Worm (Caenorhabditis elegans): Measurements from ENCODE around the gene tsp-11.

Gene tsp-11

DNA sequence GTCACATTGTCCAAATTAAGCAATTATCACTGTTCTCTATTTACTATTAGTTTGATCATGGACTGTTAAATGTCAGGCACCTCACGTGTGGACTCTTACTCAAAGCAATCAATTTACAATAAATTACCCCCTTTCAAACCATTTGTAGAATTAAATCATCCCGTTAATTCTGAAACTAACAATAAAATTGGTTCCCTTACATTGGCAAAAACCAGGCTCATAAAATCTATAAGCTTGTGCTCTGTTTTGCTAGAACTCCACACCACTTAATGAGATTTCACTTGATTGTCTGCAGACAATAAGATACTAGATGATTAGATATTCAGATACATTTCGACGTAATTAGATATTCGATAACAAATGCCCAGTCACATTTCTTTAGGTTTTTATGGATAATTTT lies 7.1 kb downstream of the tsp-11 start:
- TF ChIP-seq hlh-6 (tag; optimal IDR thresholded peaks at IDR 0.05) (no peak), K02D7.2 (tag; optimal IDR thresholded peaks at IDR 0.05) (no peak), ceh-22 (tag; optimal IDR thresholded peaks at IDR 0.05) (no peak), lin-11 (tag; optimal IDR thresholded peaks at IDR 0.05) (no peak), ceh-18 (tag; optimal IDR thresholded peaks at IDR 0.05) (no peak), T23F11.4 (GFP tag; optimal IDR thresholded peaks at IDR 0.05) (no peak), hlh-30 (tag; optimal IDR thresholded peaks at IDR 0.05; ENCODE audit: insufficient read depth) (no peak), unc-3 (GFP tag; conservative IDR thresholded peaks at IDR 0.05) (no peak), unc-3 (tag; optimal IDR thresholded peaks at IDR 0.05) (no peak), ceh-19 (GFP tag; optimal IDR thresholded peaks at IDR 0.05) (no peak), fkh-10 (GFP tag; optimal IDR thresholded peaks at IDR 0.05) (no peak), tbx-7 (tag; optimal IDR thresholded peaks at IDR 0.05) (no peak), pha-2 (tag; optimal IDR thresholded peaks at IDR 0.05) (no peak), rnt-1 (tag; optimal IDR thresholded peaks at IDR 0.05) (no peak), hlh-13 (GFP tag; optimal IDR thresholded peaks at IDR 0.05) (no peak), odd-2 (tag; optimal IDR thresholded peaks at IDR 0.05) (no peak), unc-42 (tag; optimal IDR thresholded peaks at IDR 0.05) (no peak), che-1 (tag; optimal IDR thresholded peaks at IDR 0.05) (no peak), syd-9 (tag; optimal IDR thresholded peaks at IDR 0.05) (no peak)

DNA sequence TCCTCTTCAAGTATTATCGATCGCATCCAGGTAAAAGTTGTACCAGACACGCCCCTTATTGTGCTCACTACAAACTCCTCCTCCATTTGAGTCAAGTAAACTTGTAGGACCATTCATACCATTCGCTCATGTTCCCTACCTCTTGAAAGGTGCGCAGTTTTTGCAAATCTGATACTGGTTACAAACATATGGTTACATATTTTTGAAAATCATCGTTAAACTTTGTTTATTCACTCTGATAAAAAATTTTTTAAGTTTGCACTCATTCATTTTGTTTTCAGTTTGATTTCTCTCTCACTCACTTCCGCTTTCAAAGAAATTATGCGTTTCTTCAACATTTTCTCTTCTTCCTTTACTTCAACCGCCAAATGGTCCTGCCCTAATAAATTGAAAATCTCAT lies 8.3 kb downstream of the tsp-11 start, which contains the start of gene B0563.1:
Gene B0563.1 (plus strand): TSS at position 301 of the 400 bp plus-strand sequence.
- no peak for TF ChIP-seq pag-3 (tag; optimal IDR thresholded peaks at IDR 0.05; ENCODE audit: borderline replicate concordance)

DNA sequence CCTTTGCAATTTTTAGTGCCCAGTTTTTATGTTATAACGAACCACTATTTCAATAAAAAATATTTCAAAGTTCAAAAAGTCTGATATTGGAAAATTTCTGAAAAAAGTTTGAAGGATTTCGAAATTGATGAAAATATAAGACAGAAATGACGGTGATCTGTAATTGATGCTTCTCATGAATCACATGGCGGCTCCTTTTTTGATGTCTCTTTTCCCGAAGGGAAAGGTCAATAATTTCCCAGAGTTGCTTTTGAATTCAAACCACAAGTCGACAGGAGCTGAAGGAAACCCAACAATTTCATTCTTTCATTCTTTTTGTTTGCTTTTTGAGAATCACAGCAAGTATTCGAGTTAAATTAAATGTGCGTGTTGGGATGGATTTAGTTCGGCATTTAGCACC lies 9.3 kb downstream of the tsp-11 start, which contains the start of gene B0563.18:
Gene B0563.18 (plus strand): TSS at position 301 of the 400 bp plus-strand sequence.
- TF ChIP-seq lim-6 (tag; optimal IDR thresholded peaks at IDR 0.05) = no peak
- TF ChIP-seq che-1 (tag; optimal IDR thresholded peaks at IDR 0.05) = no peak
- no peak for TF ChIP-seq ama-1 (optimal IDR thresholded peaks at IDR 0.05)

DNA sequence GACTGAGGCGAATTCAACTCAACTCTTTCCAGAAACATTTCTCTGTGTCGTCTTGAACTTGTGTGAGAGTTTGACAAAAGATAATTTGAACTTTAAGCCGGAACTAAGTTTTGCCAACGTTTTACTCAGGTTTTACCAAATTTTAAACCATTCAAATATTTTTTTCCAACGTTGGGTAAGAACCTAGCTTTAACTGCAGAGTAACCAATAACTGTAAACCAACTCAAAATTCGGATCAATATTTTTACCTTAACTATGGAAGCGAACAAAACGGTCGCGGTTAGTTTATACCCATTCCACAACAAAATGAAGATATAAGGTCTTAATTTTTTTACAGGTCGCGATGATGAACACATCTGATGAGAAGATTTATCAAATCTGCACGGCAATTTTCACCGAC lies 9.8 kb downstream of the tsp-11 start:
- TF ChIP-seq ceh-19 (GFP tag; optimal IDR thresholded peaks at IDR 0.05) = no peak
- TF ChIP-seq ceh-48 (tag; optimal IDR thresholded peaks at IDR 0.05) = no peak
- TF ChIP-seq pha-4 (tag; optimal IDR thresholded peaks at IDR 0.05) = no peak
- TF ChIP-seq odd-2 (tag; optimal IDR thresholded peaks at IDR 0.05) = no peak
- TF ChIP-seq lin-11 (tag; optimal IDR thresholded peaks at IDR 0.05) = no peak
- no peak for TF ChIP-seq syd-9 (tag; optimal IDR thresholded peaks at IDR 0.05)
- no peak for TF ChIP-seq elt-4 (tag; optimal IDR thresholded peaks at IDR 0.05)
- no peak for TF ChIP-seq fkh-10 (GFP tag; optimal IDR thresholded peaks at IDR 0.05)
- no peak for TF ChIP-seq ceh-34 (tag; optimal IDR thresholded peaks at IDR 0.05)
- TF ChIP-seq zip-5 (tag; optimal IDR thresholded peaks at IDR 0.05) = no peak
- TF ChIP-seq elt-2 (tag; optimal IDR thresholded peaks at IDR 0.05) = no peak
- TF ChIP-seq madf-2 (tag; optimal IDR thresholded peaks at IDR 0.05) = no peak
- TF ChIP-seq tbx-7 (tag; optimal IDR thresholded peaks at IDR 0.05) = no peak

DNA sequence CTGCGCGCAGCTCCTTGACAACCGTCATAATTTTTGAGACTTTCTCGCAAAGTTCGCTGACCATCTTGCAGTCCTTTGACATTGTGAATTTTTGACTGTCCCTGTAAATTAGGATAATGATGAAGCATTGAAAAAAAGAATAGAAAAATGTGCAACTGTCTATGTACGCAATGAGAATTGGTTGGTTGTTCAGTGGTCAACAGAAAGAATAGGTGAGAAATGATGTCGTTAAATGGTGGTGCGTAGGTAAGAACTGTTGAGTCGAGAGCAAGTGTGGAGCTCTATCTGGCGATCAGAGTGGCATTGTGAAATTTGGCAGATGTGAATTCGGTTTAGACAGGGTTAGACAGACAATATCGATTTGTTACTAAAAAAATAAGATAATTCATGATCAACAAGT lies 11.4 kb downstream of the tsp-11 start, which contains the start of gene B0563.8:
Gene B0563.8 (minus strand): TSS at position 101 of the 400 bp plus-strand sequence.
- TF ChIP-seq C08G9.2 (tag; optimal IDR thresholded peaks at IDR 0.05) (no peak), pha-4 (tag; optimal IDR thresholded peaks at IDR 0.05) (no peak), fkh-10 (GFP tag; optimal IDR thresholded peaks at IDR 0.05) (no peak), mec-3 (tag; optimal IDR thresholded peaks at IDR 0.05; ENCODE audit: borderline replicate concordance) (no peak), nfya-1 (tag; optimal IDR thresholded peaks at IDR 0.05) (no peak), T23F11.4 (GFP tag; optimal IDR thresholded peaks at IDR 0.05) (no peak), ceh-45 (GFP tag; IDR thresholded peaks at IDR 0.05) (no peak), hlh-15 (tag; optimal IDR thresholded peaks at IDR 0.05) (no peak), pros-1 (tag; optimal IDR thresholded peaks at IDR 0.05) (no peak), unc-86 (tag; optimal IDR thresholded peaks at IDR 0.05) (no peak), ceh-34 (tag; optimal IDR thresholded peaks at IDR 0.05) (no peak)
